Fruit fly (Drosophila melanogaster) whole organism, wandering third instar larva: ENCODE measurements around the gene sif.

ENCODE experiments used
- CG32264 ChIP-seq: fragments of 200-800 bp; sonication (Bioruptor generic); optimal IDR thresholded peaks from 2 replicates; lab custom pipeline; 2016; ENCODE audit warnings: missing biosample characterization, missing genetic modification characterization
- CG9705 ChIP-seq: fragments of 200-800 bp; sonication (Bioruptor generic); optimal IDR thresholded peaks from 2 replicates; lab custom pipeline; 2018; ENCODE audit warnings: missing biosample characterization, mild to moderate bottlenecking, missing genetic modification characterization
- CrebA ChIP-seq: fragments of 200-800 bp; sonication (Bioruptor generic); optimal IDR thresholded peaks from 2 replicates; lab custom pipeline; 2016; ENCODE audit warnings: missing biosample characterization, mild to moderate bottlenecking, missing genetic modification characterization, borderline replicate concordance
- Dfd ChIP-seq: fragments of >200 bp; optimal IDR thresholded peaks from 2 replicates; lab custom pipeline; 2017; ENCODE audit warnings: missing biosample characterization, missing genetic modification characterization
- Dif ChIP-seq: fragments of 200-275, 200-300 bp; sonication (Bioruptor generic); optimal IDR thresholded peaks from 2 replicates; lab custom pipeline; 2018; ENCODE audit warnings: missing biosample characterization, missing genetic modification characterization; ENCODE audit not compliant: partially characterized antibody
- GATAd ChIP-seq: sonication (Bioruptor generic); optimal IDR thresholded peaks from 2 replicates; lab custom pipeline; 2016; ENCODE audit warnings: missing biosample characterization, missing genetic modification characterization
- HLH106 ChIP-seq: fragments of 200-800 bp; optimal IDR thresholded peaks from 3 replicates; lab custom pipeline; 2019; ENCODE audit warnings: missing biosample characterization, mild to moderate bottlenecking, missing genetic modification characterization, moderate library complexity
- Hnf4 ChIP-seq: fragments of 200-800 bp; sonication (Bioruptor generic); optimal IDR thresholded peaks from 2 replicates; lab custom pipeline; 2016; ENCODE audit warnings: missing biosample characterization, mild to moderate bottlenecking, missing genetic modification characterization
- Hr78 ChIP-seq: fragments of >200 bp; optimal IDR thresholded peaks from 2 replicates; lab custom pipeline; 2017; ENCODE audit warnings: missing biosample characterization, missing genetic modification characterization
- Hr83 ChIP-seq: fragments of 200-300 bp; sonication (Bioruptor generic); optimal IDR thresholded peaks from 2 replicates; lab custom pipeline; 2016; ENCODE audit warnings: missing biosample characterization, mild to moderate bottlenecking, missing genetic modification characterization, moderate library complexity; ENCODE audit not compliant: poor library complexity, severe bottlenecking
- Myc ChIP-seq: fragments of >200 bp; optimal IDR thresholded peaks from 2 replicates; lab custom pipeline; 2017
- OdsH ChIP-seq: fragments of 200-800 bp; sonication (Bioruptor generic); optimal IDR thresholded peaks from 2 replicates; lab custom pipeline; 2016; ENCODE audit warnings: missing biosample characterization, mild to moderate bottlenecking, missing genetic modification characterization
- Rel ChIP-seq, 2 experiments: fragments of 200-800 bp; sonication (Bioruptor generic) in 1 of 2; optimal IDR thresholded peaks; 2 replicates in 1 of 2; 3 replicates in 1 of 2; lab custom pipeline; 2016 to 2019; ENCODE audit warnings: mild to moderate bottlenecking in 2 of 2, missing biosample characterization in 2 of 2, missing genetic modification characterization in 2 of 2, moderate library complexity in 1 of 2
- Sp1 ChIP-seq: fragments of 200-800 bp; sonication (Bioruptor generic); optimal IDR thresholded peaks from 3 replicates; lab custom pipeline; 2019; ENCODE audit warnings: missing biosample characterization, mild to moderate bottlenecking, missing genetic modification characterization, moderate library complexity
- Vsx2 ChIP-seq: fragments of 200-300, 225-300 bp; sonication (Bioruptor generic); optimal IDR thresholded peaks from 2 replicates; lab custom pipeline; 2018; ENCODE audit warnings: missing biosample characterization, missing genetic modification characterization; ENCODE audit not compliant: partially characterized antibody
- brk ChIP-seq: fragments of 200-800 bp; sonication (Bioruptor generic); optimal IDR thresholded peaks from 2 replicates; lab custom pipeline; 2016; ENCODE audit warnings: missing biosample characterization, mild to moderate bottlenecking, missing genetic modification characterization
- dmrt93B ChIP-seq: fragments of 200-800 bp; sonication (Bioruptor generic); optimal IDR thresholded peaks from 2 replicates; lab custom pipeline; 2018; ENCODE audit warnings: missing biosample characterization, mild to moderate bottlenecking, missing genetic modification characterization
- dsf ChIP-seq: sonication (Bioruptor generic); optimal IDR thresholded peaks from 2 replicates; lab custom pipeline; 2016; ENCODE audit warnings: missing biosample characterization, missing genetic modification characterization, borderline replicate concordance
- ey ChIP-seq: fragments of 200-800 bp; sonication (Bioruptor generic); optimal IDR thresholded peaks from 2 replicates; lab custom pipeline; 2016; ENCODE audit warnings: missing biosample characterization, missing genetic modification characterization
- foxo ChIP-seq, 2 experiments: fragments of 200-800 bp; sonication (Bioruptor generic); optimal IDR thresholded peaks; 2 replicates in 1 of 2; 3 replicates in 1 of 2; lab custom pipeline; 2016 to 2017; ENCODE audit warnings: missing biosample characterization in 2 of 2, missing genetic modification characterization in 2 of 2
- fru ChIP-seq: fragments of 200-800 bp; sonication (Bioruptor generic); optimal IDR thresholded peaks from 3 replicates; lab custom pipeline; 2016; ENCODE audit warnings: missing biosample characterization, mild to moderate bottlenecking, missing genetic modification characterization
- h ChIP-seq: fragments of 200-800 bp; sonication (Bioruptor generic); optimal IDR thresholded peaks from 3 replicates; lab custom pipeline; 2016; ENCODE audit warnings: missing biosample characterization, mild to moderate bottlenecking, missing genetic modification characterization
- jim ChIP-seq: fragments of 175-275, 200-325 bp; sonication (Bioruptor generic); optimal IDR thresholded peaks from 2 replicates; lab custom pipeline; 2016; ENCODE audit warnings: missing biosample characterization, mild to moderate bottlenecking, missing genetic modification characterization
- lola ChIP-seq: fragments of >200 bp; optimal IDR thresholded peaks from 2 replicates; lab custom pipeline; 2017; ENCODE audit warnings: missing biosample characterization, missing genetic modification characterization
- pan ChIP-seq: fragments of >200 bp; optimal IDR thresholded peaks from 2 replicates; lab custom pipeline; 2017
- psq ChIP-seq: fragments of 200-800 bp; sonication (Bioruptor generic); optimal IDR thresholded peaks from 3 replicates; lab custom pipeline; 2017; ENCODE audit warnings: missing biosample characterization, mild to moderate bottlenecking, missing genetic modification characterization, moderate library complexity
- rgr ChIP-seq: fragments of 200-800 bp; sonication (Bioruptor generic); optimal IDR thresholded peaks from 3 replicates; lab custom pipeline; 2016; ENCODE audit warnings: missing biosample characterization, mild to moderate bottlenecking, missing genetic modification characterization
- sage ChIP-seq: fragments of 200-800 bp; sonication (Bioruptor generic); optimal IDR thresholded peaks from 2 replicates; lab custom pipeline; 2016; ENCODE audit warnings: missing biosample characterization, mild to moderate bottlenecking, missing genetic modification characterization
- sv ChIP-seq: fragments of 200-800 bp; sonication (Bioruptor generic); optimal IDR thresholded peaks from 3 replicates; lab custom pipeline; 2016; ENCODE audit warnings: missing biosample characterization, missing genetic modification characterization
- tai ChIP-seq: sonication (Bioruptor generic); optimal IDR thresholded peaks from 2 replicates; lab custom pipeline; 2016; ENCODE audit warnings: missing biosample characterization, missing genetic modification characterization
- usp ChIP-seq: fragments of >200 bp; optimal IDR thresholded peaks from 2 replicates; lab custom pipeline; 2017; ENCODE audit warnings: missing biosample characterization, missing genetic modification characterization

sif gene

DNA sequence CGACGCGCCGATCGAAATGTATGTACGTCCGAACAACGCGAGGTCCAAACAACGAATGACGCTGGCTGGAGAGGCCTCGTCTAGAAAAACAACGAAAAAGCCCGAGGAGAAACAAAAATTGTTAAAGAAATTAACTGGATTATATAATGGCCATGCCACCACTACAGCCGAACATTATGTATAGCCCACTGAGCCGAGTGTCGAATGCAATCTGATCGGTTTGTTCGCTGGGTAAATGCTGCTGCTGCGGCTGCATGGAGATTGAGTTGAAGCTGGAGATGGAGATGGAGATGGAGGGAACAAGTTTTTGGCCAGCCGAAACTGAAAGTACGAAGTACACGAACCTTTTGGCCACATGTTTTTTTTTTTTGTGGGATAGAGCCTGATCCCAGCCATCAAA lies 128.9 kb downstream of the sif start, which contains the start of gene Cralbp:
Gene Cralbp (minus strand): TSS at position 115 of the 400 bp plus-strand sequence.
- TF ChIP-seq GATAd (GFP tag; lab: Kevin White, UChicago): no peak
- no peak for TF ChIP-seq rgr
- no peak for TF ChIP-seq tai
- no peak for TF ChIP-seq Dfd (GFP tag; lab: Kevin White, UChicago)
- TF ChIP-seq Vsx2 (GFP tag; lab: Kevin White, UChicago): no peak
- no peak for TF ChIP-seq brk (GFP tag; lab: Kevin White, UChicago)
- TF ChIP-seq sv (GFP tag; lab: Kevin White, UChicago): no peak
- no peak for TF ChIP-seq dsf (GFP tag; lab: Kevin White, UChicago)
- no peak for TF ChIP-seq ey
- no peak for TF ChIP-seq jim (GFP tag; lab: Kevin White, UChicago)
- TF ChIP-seq HLH106 (tag; lab: Kevin White, UChicago): no peak
- TF ChIP-seq usp: no peak
- no peak for TF ChIP-seq CrebA (GFP tag; lab: Kevin White, UChicago)

DNA sequence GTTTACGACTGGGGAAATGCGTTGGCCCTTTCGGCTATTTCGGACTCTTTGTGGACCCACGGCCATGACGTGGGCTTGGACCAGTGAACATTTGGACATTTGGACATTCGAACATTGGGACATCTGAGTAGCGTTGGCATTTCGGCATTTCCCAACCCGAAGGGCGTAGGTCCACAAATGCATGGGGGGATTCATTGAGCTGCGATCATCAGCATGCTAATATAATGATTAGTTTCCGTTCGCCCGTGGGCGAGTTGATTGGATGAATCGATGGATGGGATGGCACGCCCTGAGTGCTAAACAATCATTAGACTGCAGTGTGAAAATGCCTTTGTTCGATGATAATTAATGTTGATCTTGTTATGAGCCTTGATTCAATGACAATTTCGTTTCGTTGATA lies 129.8 kb downstream of the sif start:
- TF ChIP-seq Dif (GFP tag; lab: Kevin White, UChicago): no peak

DNA sequence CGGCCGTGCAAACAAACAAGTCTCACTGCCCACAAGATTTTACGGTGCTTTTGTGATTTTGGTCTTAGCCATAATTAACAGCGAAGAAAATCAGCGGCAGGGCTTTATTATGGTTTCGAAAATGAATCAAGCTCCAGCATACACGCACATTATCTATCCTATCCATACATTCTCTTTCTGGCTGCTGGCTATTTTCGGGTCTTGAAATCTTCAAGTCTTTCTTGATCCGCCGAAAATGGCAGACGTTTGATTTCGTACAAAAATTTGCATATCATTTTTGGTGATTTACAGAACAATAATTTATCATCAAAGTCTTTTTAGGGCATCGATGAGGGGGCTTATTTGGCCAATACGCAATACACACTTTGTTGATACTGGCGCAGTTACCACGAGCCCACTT lies 131.1 kb downstream of the sif start:
- TF ChIP-seq sage (GFP tag; lab: Kevin White, UChicago) (no peak), sv (GFP tag; lab: Kevin White, UChicago) (no peak), CrebA (GFP tag; lab: Kevin White, UChicago) (no peak), HLH106 (tag; lab: Kevin White, UChicago) (no peak), jim (GFP tag; lab: Kevin White, UChicago) (no peak), fru (GFP tag; lab: Kevin White, UChicago) (no peak), CG32264 (GFP tag; lab: Kevin White, UChicago) (no peak), brk (GFP tag; lab: Kevin White, UChicago) (no peak), lola (no peak), dmrt93B (GFP tag; lab: Kevin White, UChicago) (no peak), Vsx2 (GFP tag; lab: Kevin White, UChicago) (no peak), CG9705 (GFP tag; lab: Kevin White, UChicago) (no peak), Sp1 (GFP tag; lab: Kevin White, UChicago) (no peak), tai (no peak), Hnf4 (no peak), GATAd (GFP tag; lab: Kevin White, UChicago) (no peak), h (GFP tag; lab: Kevin White, UChicago) (no peak), Hr78 (GFP tag; lab: Kevin White, UChicago) (no peak), ey (no peak), Dfd (GFP tag; lab: Kevin White, UChicago) (no peak)

DNA sequence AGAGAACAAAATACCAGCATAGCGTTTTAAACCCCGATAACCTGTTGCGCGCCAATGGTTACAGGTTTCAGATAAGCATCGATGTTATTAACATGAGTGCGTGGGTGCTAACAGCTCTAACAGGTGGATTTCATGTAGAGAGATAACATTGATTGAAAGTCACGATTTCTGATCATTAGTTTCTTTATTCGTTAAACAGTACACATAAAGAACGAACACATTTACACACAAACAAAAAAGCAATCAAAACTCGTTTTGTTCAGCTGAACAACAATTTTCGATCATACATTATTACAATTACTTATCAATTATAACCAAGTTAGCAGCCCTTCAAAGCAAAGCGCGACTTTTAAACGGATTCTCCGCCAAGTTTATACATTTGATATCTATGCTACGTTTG lies 131.9 kb downstream of the sif start:
- TF ChIP-seq foxo (GFP tag; optimal IDR thresholded peaks at IDR 0.05; lab: Kevin White, UChicago): peak in 1 of 2 experiments; percentile 6
- peak; percentile 40 for TF ChIP-seq CG32264 (GFP tag; lab: Kevin White, UChicago)
- peak; percentile 27 for TF ChIP-seq HLH106 (tag; lab: Kevin White, UChicago)
- TF ChIP-seq ey: peak; percentile 42
- no peak for TF ChIP-seq Rel (GFP tag; optimal IDR thresholded peaks at IDR 0.05; lab: Kevin White, UChicago)
- TF ChIP-seq Rel (tag; optimal IDR thresholded peaks at IDR 0.05; lab: Kevin White, UChicago): no peak
- TF ChIP-seq sv (GFP tag; lab: Kevin White, UChicago): peak; percentile 6
- no peak for TF ChIP-seq Myc (lab: Kevin White, UChicago)
- TF ChIP-seq fru (GFP tag; lab: Kevin White, UChicago): peak; percentile 30
- peak; percentile 41 for TF ChIP-seq sage (GFP tag; lab: Kevin White, UChicago)
- no peak for TF ChIP-seq pan (lab: Kevin White, UChicago)
- TF ChIP-seq jim (GFP tag; lab: Kevin White, UChicago): no peak
- peak; percentile 6 for TF ChIP-seq dsf (GFP tag; lab: Kevin White, UChicago)
- peak; percentile 23 for TF ChIP-seq CG9705 (GFP tag; lab: Kevin White, UChicago)
- TF ChIP-seq OdsH: peak; percentile 32
- no peak for TF ChIP-seq CrebA (GFP tag; lab: Kevin White, UChicago)
- TF ChIP-seq Hr83 (GFP tag; lab: Kevin White, UChicago): peak; percentile 31
- TF ChIP-seq psq (GFP tag; lab: Kevin White, UChicago): no peak
